Fruit fly (Drosophila melanogaster) whole organism, wandering third instar larva: ENCODE data around the gene CG43703.

ENCODE experiments used
- CG32264 ChIP-seq: fragments of 200-800 bp; sonication (Bioruptor generic); optimal IDR thresholded peaks from 2 replicates; lab custom pipeline; 2016; ENCODE audit warnings: missing biosample characterization, missing genetic modification characterization
- br ChIP-seq: fragments of 200-800 bp; sonication (Bioruptor generic); optimal IDR thresholded peaks from 2 replicates; lab custom pipeline; 2016; ENCODE audit warnings: missing biosample characterization, missing genetic modification characterization
- ey ChIP-seq: fragments of 200-800 bp; sonication (Bioruptor generic); optimal IDR thresholded peaks from 2 replicates; lab custom pipeline; 2016; ENCODE audit warnings: missing biosample characterization, missing genetic modification characterization
- h ChIP-seq: fragments of 200-800 bp; sonication (Bioruptor generic); optimal IDR thresholded peaks from 3 replicates; lab custom pipeline; 2016; ENCODE audit warnings: missing biosample characterization, mild to moderate bottlenecking, missing genetic modification characterization

DNA sequence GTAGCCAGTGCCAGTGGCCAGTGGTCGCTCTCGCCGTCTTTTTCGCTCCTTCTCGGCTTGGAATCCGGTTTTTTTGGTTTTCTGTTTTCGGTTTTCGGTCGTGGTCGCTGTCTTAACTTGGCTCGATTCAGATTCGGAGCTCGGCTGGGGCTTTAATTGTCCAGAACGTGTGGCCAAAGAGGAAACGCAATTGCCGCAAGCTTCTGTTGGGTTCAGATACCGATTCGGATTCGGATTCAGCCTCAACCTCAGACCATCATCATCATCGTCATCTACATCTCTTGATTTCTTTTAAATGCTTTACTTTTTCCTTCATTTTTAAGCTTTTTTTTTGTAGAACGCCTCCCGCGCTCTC lies 8.3 kb downstream of the CG43703 start:
- no peak for TF ChIP-seq br (GFP tag; lab: Kevin White, UChicago)
- TF ChIP-seq CG32264 (GFP tag; lab: Kevin White, UChicago): no peak
- no peak for TF ChIP-seq h (GFP tag; lab: Kevin White, UChicago)
- TF ChIP-seq ey (GFP tag; lab: Kevin White, UChicago): no peak
